Fruit fly (Drosophila melanogaster): ENCODE data around the gene CASK.
A peak's percentile ranks its signal among the peaks of the same experiment; 100 is the strongest.

Gene CASK

DNA sequence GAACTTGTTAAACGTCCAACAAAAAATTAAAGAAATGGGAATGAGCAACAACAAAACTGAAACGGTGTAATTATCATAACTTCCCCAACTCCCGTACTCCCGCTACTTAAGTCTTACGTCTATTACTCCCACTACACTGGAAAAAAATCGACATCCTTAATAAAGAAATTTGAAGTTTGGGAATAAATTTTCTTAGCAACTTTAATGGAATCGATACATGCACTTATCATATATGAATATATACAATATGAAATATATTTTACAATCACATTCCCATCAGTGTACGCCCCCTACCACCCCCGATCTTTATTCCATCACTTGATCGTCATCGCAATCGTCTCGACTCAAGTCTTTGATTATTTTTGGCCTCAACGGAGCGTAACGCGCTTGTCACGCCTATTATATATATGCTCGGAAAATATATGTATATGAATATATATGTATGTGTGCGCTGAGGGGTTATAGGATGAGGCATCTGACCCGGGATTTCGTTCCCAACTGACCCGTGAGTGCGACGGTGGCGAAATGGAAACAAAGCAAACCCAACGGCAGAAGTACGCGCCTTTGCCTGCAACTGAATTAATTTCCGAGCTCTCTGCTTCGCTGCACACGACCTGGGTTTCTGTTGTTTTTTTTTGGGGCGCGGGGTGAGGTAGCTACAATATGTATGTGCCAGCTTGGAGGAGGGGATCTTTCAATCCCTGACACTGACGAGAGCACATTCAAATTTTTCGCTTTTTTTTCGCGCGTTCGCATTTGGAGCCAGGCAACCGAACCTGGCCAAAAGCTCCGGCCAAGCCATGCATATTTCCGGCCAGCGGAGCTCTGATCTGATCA lies 12.0 kb upstream of the CASK start (continued):
- peak; percentile 30 for TF ChIP-seq CoRest (tag; optimal IDR thresholded peaks at IDR 0.05)
- no peak for TF ChIP-seq Stat92E (GFP tag; optimal IDR thresholded peaks at IDR 0.05)
- no peak for TF ChIP-seq ase (GFP tag; IDR thresholded peaks at IDR 0.05)
- no peak for TF ChIP-seq sima (GFP tag; optimal IDR thresholded peaks at IDR 0.05)
- TF ChIP-seq CkIIα-i1 (GFP tag; IDR thresholded peaks at IDR 0.05): no peak

DNA sequence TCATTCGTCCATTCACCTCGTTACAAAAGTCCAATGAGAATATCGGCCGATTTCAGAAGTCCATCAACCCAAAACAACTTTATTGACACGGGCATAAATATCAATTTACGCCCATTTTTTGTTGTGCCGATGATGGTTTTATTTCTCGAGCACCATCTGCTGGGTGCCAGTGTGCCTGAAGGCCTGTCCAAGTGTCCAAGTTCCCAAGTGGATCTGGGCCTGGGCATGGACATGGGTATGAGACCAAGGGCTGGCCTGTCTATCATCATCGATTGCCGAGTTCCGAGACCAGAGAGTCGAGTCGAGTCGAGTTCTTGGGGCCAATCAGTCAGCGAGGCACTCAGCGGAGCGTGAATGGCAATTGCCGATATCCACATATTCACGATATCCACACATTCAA lies 9.7 kb upstream of the CASK start, which contains the start of gene Gr93a:
Gene Gr93a (plus strand): TSS at position 301 of the 400 bp plus-strand sequence.
- TF ChIP-seq z (GFP tag; IDR thresholded peaks at IDR 0.05): peak; percentile 65; the same call in 2 of the 3 replicates
- no peak for TF ChIP-seq CG16863 (GFP tag; optimal IDR thresholded peaks at IDR 0.05)

- TF ChIP-seq chinmo (GFP tag; IDR thresholded peaks at IDR 0.05; ENCODE audit: partially characterized antibody) (no peak), CG31224 (GFP tag; IDR thresholded peaks at IDR 0.05) (peak; percentile 12; the same call in 1 of the 2 replicates), zfh1 (GFP tag; IDR thresholded peaks at IDR 0.05) (no peak), C15 (GFP tag; IDR thresholded peaks at IDR 0.05) (peak; percentile 22; the same call in 1 of the 3 replicates), ash1 (GFP tag; optimal IDR thresholded peaks at IDR 0.05) (no peak), esg (GFP tag; conservative IDR thresholded peaks at IDR 0.05) (no peak)
Observed at dm6 chr3R:21831040-21831439, 8.6 kb upstream of the CASK start.

dm6 chr3R:21830303-21830707 lies 7.8 kb upstream of the CASK start:
- TF ChIP-seq chinmo (GFP tag; IDR thresholded peaks at IDR 0.05; ENCODE audit: partially characterized antibody): no peak
- TF ChIP-seq Hr3 (GFP tag; optimal IDR thresholded peaks at IDR 0.05): peak; percentile 18
- no peak for TF ChIP-seq Poxn (GFP tag; IDR thresholded peaks at IDR 0.05)
- TF ChIP-seq zen (tag; optimal IDR thresholded peaks at IDR 0.05): no peak
- TF ChIP-seq Xrp1 (GFP tag; IDR thresholded peaks at IDR 0.05): peak; percentile 49; the same call in 1 of the 2 replicates
- no peak for TF ChIP-seq CG6654 (GFP tag; optimal IDR thresholded peaks at IDR 0.05)
- TF ChIP-seq Awh (GFP tag; IDR thresholded peaks at IDR 0.05): no peak
- no peak for TF ChIP-seq seq (GFP tag; IDR thresholded peaks at IDR 0.05)
- TF ChIP-seq Dad (GFP tag; optimal IDR thresholded peaks at IDR 0.05): no peak
- TF ChIP-seq amos (GFP tag; IDR thresholded peaks at IDR 0.05; ENCODE audit: partially characterized antibody): no peak
- TF ChIP-seq disco-r (GFP tag; optimal IDR thresholded peaks at IDR 0.05): no peak
- TF ChIP-seq Lhr (GFP tag; optimal IDR thresholded peaks at IDR 0.05): no peak
- TF ChIP-seq CG7357 (GFP tag; IDR thresholded peaks at IDR 0.05): no peak
- TF ChIP-seq Blimp-1 (GFP tag; optimal IDR thresholded peaks at IDR 0.05): peak; percentile 60
- no peak for TF ChIP-seq dimm (GFP tag; IDR thresholded peaks at IDR 0.05)
- no peak for TF ChIP-seq CG6683 (GFP tag; optimal IDR thresholded peaks at IDR 0.05)
- TF ChIP-seq fd3F (GFP tag; optimal IDR thresholded peaks at IDR 0.05): no peak
- TF ChIP-seq Mes4 (GFP tag; optimal IDR thresholded peaks at IDR 0.05): no peak
- no peak for TF ChIP-seq Drgx (GFP tag; IDR thresholded peaks at IDR 0.05)
- no peak for TF ChIP-seq Rx (GFP tag; IDR thresholded peaks at IDR 0.05)
- TF ChIP-seq cas (GFP tag; IDR thresholded peaks at IDR 0.05): no peak
- no peak for TF ChIP-seq NC2α (GFP tag; optimal IDR thresholded peaks at IDR 0.05)
- no peak for TF ChIP-seq Dfd (GFP tag; optimal IDR thresholded peaks at IDR 0.05)
- TF ChIP-seq CG4617 (GFP tag; optimal IDR thresholded peaks at IDR 0.05; ENCODE audit: borderline replicate concordance): no peak
- TF ChIP-seq CG11085 (GFP tag; IDR thresholded peaks at IDR 0.05): no peak
- TF ChIP-seq Hr39 (optimal IDR thresholded peaks at IDR 0.05): no peak
- TF ChIP-seq fd96Cb (tag; optimal IDR thresholded peaks at IDR 0.05): peak; percentile 42
- TF ChIP-seq tup (GFP tag; optimal IDR thresholded peaks at IDR 0.05): no peak
- no peak for TF ChIP-seq CG11695 (GFP tag; IDR thresholded peaks at IDR 0.05)
- no peak for TF ChIP-seq Tbp (GFP tag; optimal IDR thresholded peaks at IDR 0.05)
- no peak for TF ChIP-seq Spps (tag; optimal IDR thresholded peaks at IDR 0.05)
- TF ChIP-seq CG17385 (GFP tag; optimal IDR thresholded peaks at IDR 0.05): no peak
- TF ChIP-seq CG12236 (GFP tag; optimal IDR thresholded peaks at IDR 0.05): no peak
